Fruit fly (Drosophila melanogaster) whole organism, embryonic: ENCODE data around the gene CkIIbeta.

Experiments
- Adf1 ChIP-seq: fragments of 200-800 bp; sonication (Bioruptor generic); IDR thresholded peaks from 2 replicates; pipeline ENCODE4 v1.3.6; 2022; ENCODE audit warnings: missing biosample characterization, missing genetic modification characterization
- Bgb ChIP-seq: fragments of 200-800 bp; sonication (Bioruptor generic); IDR thresholded peaks from 2 replicates; pipeline ENCODE4 v1.3.6; 2022; ENCODE audit warnings: missing biosample characterization, missing genetic modification characterization; ENCODE audit not compliant: partially characterized antibody
- CG12219 ChIP-seq: fragments of 200-800 bp; sonication (Bioruptor generic); optimal IDR thresholded peaks from 3 replicates; lab custom pipeline; 2018; ENCODE audit warnings: missing biosample characterization, mild to moderate bottlenecking, missing genetic modification characterization
- CG13894 ChIP-seq: fragments of 200-800 bp; sonication (Bioruptor generic); optimal IDR thresholded peaks from 3 replicates; lab custom pipeline; 2018; ENCODE audit warnings: missing biosample characterization, mild to moderate bottlenecking, missing genetic modification characterization, moderate library complexity
- CG15514 ChIP-seq: fragments of 200-800 bp; sonication (Bioruptor generic); optimal IDR thresholded peaks from 3 replicates; lab custom pipeline; 2017; ENCODE audit warnings: missing biosample characterization, missing genetic modification characterization, mild to moderate bottlenecking, moderate library complexity, missing genetic modification reagents
- CG17328 ChIP-seq: fragments of 200-800 bp; sonication (Bioruptor generic); IDR thresholded peaks from 2 replicates; pipeline ENCODE4 v1.3.6; 2022; ENCODE audit warnings: missing biosample characterization, missing genetic modification characterization
- CG18599 ChIP-seq: fragments of 200-800 bp; sonication (Bioruptor generic); optimal IDR thresholded peaks from 3 replicates; lab custom pipeline; 2017; ENCODE audit warnings: missing biosample characterization, missing genetic modification characterization, mild to moderate bottlenecking, moderate library complexity, missing genetic modification reagents
- CG2116 ChIP-seq: fragments of 200-800 bp; sonication (Bioruptor generic); optimal IDR thresholded peaks from 3 replicates; lab custom pipeline; 2018; ENCODE audit warnings: missing biosample characterization, mild to moderate bottlenecking, missing genetic modification characterization
- CG34422 ChIP-seq: fragments of 200-800 bp; sonication (Bioruptor generic); IDR thresholded peaks from 3 replicates; pipeline ENCODE4 v1.3.6; 2022; ENCODE audit warnings: missing biosample characterization, missing genetic modification characterization
- CG3847 ChIP-seq: fragments of 200-800 bp; sonication (Bioruptor generic); IDR thresholded peaks from 2 replicates; pipeline ENCODE4 v1.3.6; 2022; ENCODE audit warnings: missing biosample characterization, missing genetic modification characterization
- CG4360 ChIP-seq: fragments of 200-800 bp; sonication (Bioruptor generic); IDR thresholded peaks from 2 replicates; pipeline ENCODE4 v1.3.6; 2022; ENCODE audit warnings: missing biosample characterization, missing genetic modification characterization
- CG4424 ChIP-seq: fragments of 200-800 bp; sonication (Bioruptor generic); optimal IDR thresholded peaks from 3 replicates; lab custom pipeline; 2016; ENCODE audit warnings: missing biosample characterization, missing genetic modification characterization
- CG6175 ChIP-seq: fragments of 200-800 bp; sonication (Bioruptor generic); IDR thresholded peaks from 3 replicates; pipeline ENCODE4 v1.3.6; 2022; ENCODE audit warnings: missing biosample characterization, missing genetic modification characterization
- CG6654 ChIP-seq: fragments of 200-800 bp; sonication (Bioruptor generic); optimal IDR thresholded peaks from 2 replicates; lab custom pipeline; 2017; ENCODE audit warnings: missing biosample characterization, mild to moderate bottlenecking, missing genetic modification characterization
- CG7372 ChIP-seq: fragments of 200-800 bp; sonication (Bioruptor generic); IDR thresholded peaks from 2 replicates; pipeline ENCODE4 v1.3.6; 2022; ENCODE audit warnings: missing biosample characterization, missing genetic modification characterization
- CG8359 ChIP-seq: fragments of 200-800 bp; sonication (Bioruptor generic); optimal IDR thresholded peaks from 2 replicates; lab custom pipeline; 2017; ENCODE audit warnings: missing biosample characterization, mild to moderate bottlenecking, missing genetic modification characterization, borderline replicate concordance
- CG9817 ChIP-seq: fragments of 200-800 bp; sonication (Bioruptor generic); optimal IDR thresholded peaks from 2 replicates; lab custom pipeline; 2018; ENCODE audit warnings: missing biosample characterization, mild to moderate bottlenecking, missing genetic modification characterization, moderate library complexity
- Camta ChIP-seq: fragments of 200-800 bp; sonication (Bioruptor generic); optimal IDR thresholded peaks from 2 replicates; lab custom pipeline; 2016; ENCODE audit warnings: missing biosample characterization, missing genetic modification characterization
- Dref ChIP-seq: fragments of 200-800 bp; sonication (Bioruptor generic); IDR thresholded peaks from 2 replicates; pipeline ENCODE4 v1.3.6; 2022; ENCODE audit warnings: missing biosample characterization, missing genetic modification characterization
- Ets65A ChIP-seq: fragments of 200-800 bp; sonication (Bioruptor generic); peaks from one replicate; lab custom pipeline; 2016; ENCODE audit warnings: missing biosample characterization, missing genetic modification characterization
- HLH3B ChIP-seq: fragments of 200-800 bp; sonication (Bioruptor generic); IDR thresholded peaks from 2 replicates; pipeline ENCODE4 v1.3.6; 2022; ENCODE audit warnings: missing biosample characterization, missing genetic modification characterization
- HmgZ ChIP-seq: fragments of 200-800 bp; sonication (Bioruptor generic); optimal IDR thresholded peaks from 2 replicates; lab custom pipeline; 2018; ENCODE audit warnings: missing biosample characterization, mild to moderate bottlenecking, missing genetic modification characterization
- Hr78 ChIP-seq, 2 experiments: fragments of 200-800 bp in 1 of 2; fragments of >200 bp in 1 of 2; sonication (Bioruptor generic) in 1 of 2; optimal IDR thresholded peaks; 2 replicates each; lab custom pipeline; 2017 to 2019; ENCODE audit warnings: missing biosample characterization in 2 of 2, missing genetic modification characterization in 2 of 2, mild to moderate bottlenecking in 1 of 2, moderate library complexity in 1 of 2
- Lhr ChIP-seq: fragments of 200-800 bp; sonication (Bioruptor generic); optimal IDR thresholded peaks from 3 replicates; lab custom pipeline; 2017; ENCODE audit warnings: mild to moderate bottlenecking, missing biosample characterization, missing genetic modification reagents, missing genetic modification characterization
- MBD-R2 ChIP-seq: fragments of 200-800 bp; sonication (Bioruptor generic); IDR thresholded peaks from 2 replicates; pipeline ENCODE4 v1.3.6; 2022; ENCODE audit warnings: missing biosample characterization, missing genetic modification characterization
- MESR4 ChIP-seq: fragments of 200-800 bp; sonication (Bioruptor generic); optimal IDR thresholded peaks from 2 replicates; lab custom pipeline; 2018; ENCODE audit warnings: missing biosample characterization, mild to moderate bottlenecking, missing genetic modification characterization, moderate library complexity
- Med ChIP-seq: fragments of 200-800 bp; sonication (Bioruptor generic); peaks from one replicate; lab custom pipeline; 2016; ENCODE audit warnings: missing biosample characterization, missing genetic modification characterization, mild to moderate bottlenecking, inconsistent platforms, moderate library complexity
- NC2β ChIP-seq: fragments of 200-800 bp; sonication (Bioruptor generic); optimal IDR thresholded peaks from 2 replicates; lab custom pipeline; 2016; ENCODE audit warnings: missing biosample characterization, missing genetic modification characterization
- NfI ChIP-seq: fragments of 200-800 bp; sonication (Bioruptor generic); optimal IDR thresholded peaks from 3 replicates; lab custom pipeline; 2018; ENCODE audit warnings: missing biosample characterization, mild to moderate bottlenecking, missing genetic modification characterization, moderate library complexity
- Poxn ChIP-seq: fragments of 200-800 bp; sonication (Bioruptor generic); IDR thresholded peaks from 2 replicates; pipeline ENCODE4 v1.3.6; 2022; ENCODE audit warnings: missing biosample characterization, missing genetic modification characterization
- Rfx ChIP-seq: fragments of 200-800 bp; sonication (Bioruptor generic); IDR thresholded peaks from 2 replicates; pipeline ENCODE4 v1.3.6; 2022; ENCODE audit warnings: missing biosample characterization, missing genetic modification characterization
- Sry-δ ChIP-seq: fragments of 200-800 bp; sonication (Bioruptor generic); optimal IDR thresholded peaks from 2 replicates; lab custom pipeline; 2016; ENCODE audit warnings: missing biosample characterization, missing genetic modification characterization
- Ssrp ChIP-seq: fragments of 200-800 bp; sonication (Bioruptor generic); optimal IDR thresholded peaks from 2 replicates; lab custom pipeline; 2018; ENCODE audit warnings: missing biosample characterization, mild to moderate bottlenecking, missing genetic modification characterization, moderate library complexity
- Xbp1 ChIP-seq: fragments of 200-800 bp; sonication (Bioruptor generic); optimal IDR thresholded peaks from 3 replicates; lab custom pipeline; 2016; ENCODE audit warnings: missing biosample characterization, mild to moderate bottlenecking, missing genetic modification characterization
- YL-1 ChIP-seq: fragments of 200-800 bp; sonication (Bioruptor generic); optimal IDR thresholded peaks from 3 replicates; lab custom pipeline; 2017; ENCODE audit warnings: missing biosample characterization, mild to moderate bottlenecking, missing genetic modification characterization
- abd-A ChIP-seq: fragments of 200-800 bp; sonication (Bioruptor generic); optimal IDR thresholded peaks from 3 replicates; lab custom pipeline; 2019; ENCODE audit warnings: missing biosample characterization, mild to moderate bottlenecking, missing genetic modification characterization, moderate library complexity
- amos ChIP-seq: fragments of 200-800 bp; sonication (Bioruptor generic); IDR thresholded peaks from 2 replicates; pipeline ENCODE4 v1.3.6; 2022; ENCODE audit warnings: missing biosample characterization, missing genetic modification characterization; ENCODE audit not compliant: partially characterized antibody
- chif ChIP-seq, 2 experiments: fragments of 200-800 bp; sonication (Bioruptor generic); optimal IDR thresholded peaks; 3 replicates each; lab custom pipeline; 2016; ENCODE audit warnings: missing biosample characterization in 2 of 2, missing genetic modification characterization in 2 of 2
- corto ChIP-seq: fragments of 200-800 bp; sonication (Bioruptor generic); optimal IDR thresholded peaks from 2 replicates; lab custom pipeline; 2016; ENCODE audit warnings: missing biosample characterization, mild to moderate bottlenecking, missing genetic modification characterization, moderate library complexity
- crc ChIP-seq: fragments of 200-800 bp; sonication (Bioruptor generic); optimal IDR thresholded peaks from 2 replicates; lab custom pipeline; 2016; ENCODE audit warnings: missing biosample characterization, missing genetic modification characterization
- dati ChIP-seq: fragments of 200-800 bp; sonication (Bioruptor generic); IDR thresholded peaks from 2 replicates; pipeline ENCODE4 v1.3.6; 2022; ENCODE audit warnings: missing biosample characterization, missing genetic modification characterization
- gfzf ChIP-seq: fragments of 200-800 bp; sonication (Bioruptor generic); optimal IDR thresholded peaks from 2 replicates; lab custom pipeline; 2016; ENCODE audit warnings: missing biosample characterization, mild to moderate bottlenecking, missing genetic modification characterization, moderate library complexity
- inv ChIP-seq: fragments of 200-800 bp; sonication (Bioruptor generic); IDR thresholded peaks from 2 replicates; pipeline ENCODE4 v1.3.6; 2022; ENCODE audit warnings: missing biosample characterization, missing genetic modification characterization; ENCODE audit not compliant: partially characterized antibody
- jigr1 ChIP-seq: fragments of 200-800 bp; sonication (Bioruptor generic); IDR thresholded peaks from 3 replicates; pipeline ENCODE4 v1.3.6; 2022; ENCODE audit warnings: missing biosample characterization, missing genetic modification characterization
- pzg ChIP-seq: fragments of 200-800 bp; sonication (Bioruptor generic); optimal IDR thresholded peaks from 3 replicates; lab custom pipeline; 2018; ENCODE audit warnings: missing biosample characterization, mild to moderate bottlenecking, missing genetic modification characterization, moderate library complexity
- schlank ChIP-seq: fragments of 200-800 bp; sonication (Bioruptor generic); optimal IDR thresholded peaks from 2 replicates; lab custom pipeline; 2018; ENCODE audit warnings: missing biosample characterization, mild to moderate bottlenecking, missing genetic modification characterization
- stwl ChIP-seq: fragments of 200-800 bp; sonication (Bioruptor generic); optimal IDR thresholded peaks from 3 replicates; lab custom pipeline; 2018; ENCODE audit warnings: missing biosample characterization, mild to moderate bottlenecking, missing genetic modification characterization, moderate library complexity
- sug ChIP-seq: fragments of 200-800 bp; optimal IDR thresholded peaks from 2 replicates; lab custom pipeline; 2019; ENCODE audit warnings: missing biosample characterization, mild to moderate bottlenecking, missing genetic modification characterization, moderate library complexity
- tin ChIP-seq: fragments of 200-800 bp; sonication (Bioruptor generic); optimal IDR thresholded peaks from 3 replicates; lab custom pipeline; 2016; ENCODE audit warnings: missing biosample characterization, missing genetic modification characterization

The CkIIbeta gene

dm6 chrX:11805066-11805766 is 12.9 kb downstream of the CkIIbeta start (continued):
- TF ChIP-seq Adf1 (GFP tag; lab: Robert Waterston, UW) (peak; percentile 79), gfzf (GFP tag; lab: Kevin White, UChicago) (peak; percentile 17), CG6654 (no peak), Sry-δ (GFP tag; lab: Kevin White, UChicago) (peak; percentile 1), corto (peak; percentile 23), CG6175 (peak; percentile 9; the same call in 1 of the 3 replicates), Poxn (GFP tag; lab: Robert Waterston, UW) (no peak), CG7372 (GFP tag; lab: Robert Waterston, UW) (no peak), MESR4 (GFP tag; lab: Kevin White, UChicago) (peak; percentile 1), Rfx (GFP tag; lab: Robert Waterston, UW) (no peak), CG8359 (GFP tag; lab: Kevin White, UChicago) (no peak), CG17328 (GFP tag; lab: Robert Waterston, UW) (no peak), MBD-R2 (GFP tag; lab: Robert Waterston, UW) (no peak), crc (GFP tag; lab: Kevin White, UChicago) (no peak), Lhr (GFP tag; lab: Kevin White, UChicago) (no peak), Ssrp (tag; lab: Kevin White, UChicago) (peak; percentile 2), YL-1 (peak; percentile 29), stwl (tag; lab: Kevin White, UChicago) (no peak), inv (GFP tag; lab: Robert Waterston, UW) (no peak), Xbp1 (GFP tag; lab: Kevin White, UChicago) (peak; percentile 98)

dm6 chrX:11806196-11806595 is 13.9 kb downstream of the CkIIbeta start:
- TF ChIP-seq tin (GFP tag; lab: Kevin White, UChicago) (no peak), sug (tag; lab: Kevin White, UChicago) (peak; percentile 37), CG12219 (GFP tag; lab: Kevin White, UChicago) (no peak), CG2116 (GFP tag; lab: Kevin White, UChicago) (peak; percentile 97), HLH3B (GFP tag; lab: Robert Waterston, UW) (no peak), amos (GFP tag; lab: Robert Waterston, UW) (0 out of 2 replicates have a peak, but pooled peaks have one; percentile 21), dati (GFP tag; lab: Robert Waterston, UW) (no peak), HmgZ (tag; lab: Kevin White, UChicago) (peak; percentile 26), jigr1 (no peak), Bgb (GFP tag; lab: Robert Waterston, UW) (no peak; the same call in 1 of the 2 replicates), Ets65A (GFP tag; lab: Kevin White, UChicago) (peak; percentile 65), Med (peak; percentile 87), CG4424 (no peak), CG3847 (GFP tag; lab: Robert Waterston, UW) (peak; percentile 51), CG9817 (tag; lab: Kevin White, UChicago) (no peak), NC2β (no peak), schlank (no peak), Hr78 (GFP tag; optimal IDR thresholded peaks at IDR 0.05; lab: Kevin White, UChicago) (no peak), CG15514 (peak; percentile 59), Dref (GFP tag; lab: Robert Waterston, UW) (peak; percentile 44), pzg (peak; percentile 53), CG4360 (GFP tag; lab: Robert Waterston, UW) (no peak), abd-A (tag; lab: Kevin White, UChicago) (no peak), NfI (GFP tag; lab: Kevin White, UChicago) (peak; percentile 37), CG34422 (peak; percentile 81; the same call in 1 of the 3 replicates), CG18599 (peak; percentile 52), Camta (GFP tag; lab: Kevin White, UChicago) (no peak), chif (GFP tag; optimal IDR thresholded peaks at IDR 0.05; lab: Kevin White, UChicago) (no peak), CG13894 (peak; percentile 22)
